Fruit fly (Drosophila melanogaster) whole organism, embryonic: ENCODE results near the gene Ykt6.

Experiments
- Aef1 ChIP-seq: fragments of 200-800 bp; sonication (Bioruptor generic); IDR thresholded peaks from 3 replicates; pipeline ENCODE4 v1.3.6; 2022; ENCODE audit warnings: missing biosample characterization, missing genetic modification characterization
- Asciz ChIP-seq: fragments of 200-800 bp; sonication (Bioruptor generic); optimal IDR thresholded peaks from 2 replicates; lab custom pipeline; 2017; ENCODE audit warnings: missing biosample characterization, mild to moderate bottlenecking, missing genetic modification characterization, missing genetic modification reagents
- Atf-2 ChIP-seq: fragments of 200-800 bp; sonication (Bioruptor generic); optimal IDR thresholded peaks from 2 replicates; lab custom pipeline; 2016; ENCODE audit warnings: missing biosample characterization, missing genetic modification characterization
- BtbVII ChIP-seq: fragments of 200-800 bp; sonication (Bioruptor generic); optimal IDR thresholded peaks from 3 replicates; lab custom pipeline; 2017; ENCODE audit warnings: missing biosample characterization, mild to moderate bottlenecking, missing genetic modification characterization
- CG10321 ChIP-seq: fragments of 200-800 bp; sonication (Bioruptor generic); IDR thresholded peaks from 2 replicates; pipeline ENCODE4 v1.3.6; 2022; ENCODE audit warnings: missing biosample characterization, missing genetic modification characterization
- CG11560 ChIP-seq: fragments of 200-800 bp; sonication (Bioruptor generic); IDR thresholded peaks from 3 replicates; pipeline ENCODE4 v1.3.6; 2022; ENCODE audit warnings: missing biosample characterization, missing genetic modification characterization
- CG12744 ChIP-seq: fragments of 200-800 bp; sonication (Bioruptor generic); optimal IDR thresholded peaks from 2 replicates; lab custom pipeline; 2016; ENCODE audit warnings: missing biosample characterization, missing genetic modification characterization
- CG13424 ChIP-seq: fragments of 200-800 bp; sonication (Bioruptor generic); optimal IDR thresholded peaks from 2 replicates; lab custom pipeline; 2019; ENCODE audit warnings: missing biosample characterization, mild to moderate bottlenecking, missing genetic modification characterization, moderate library complexity
- CG14050 ChIP-seq: fragments of 200-800 bp; sonication (Bioruptor generic); IDR thresholded peaks from 3 replicates; pipeline ENCODE4 v1.3.6; 2022; ENCODE audit warnings: missing biosample characterization, missing genetic modification characterization
- CG15269 ChIP-seq: fragments of 200-800 bp; sonication (Bioruptor generic); optimal IDR thresholded peaks from 2 replicates; lab custom pipeline; 2018; ENCODE audit warnings: missing biosample characterization, mild to moderate bottlenecking, missing genetic modification characterization, moderate library complexity
- CG1529 ChIP-seq: fragments of 200-800 bp; sonication (Bioruptor generic); optimal IDR thresholded peaks from 3 replicates; lab custom pipeline; 2018; ENCODE audit warnings: missing biosample characterization, missing genetic modification characterization
- CG15514 ChIP-seq: fragments of 200-800 bp; sonication (Bioruptor generic); optimal IDR thresholded peaks from 3 replicates; lab custom pipeline; 2017; ENCODE audit warnings: missing biosample characterization, missing genetic modification characterization, mild to moderate bottlenecking, moderate library complexity, missing genetic modification reagents
- CG16813 ChIP-seq: fragments of 200-800 bp; sonication (Bioruptor generic); IDR thresholded peaks from 3 replicates; pipeline ENCODE4 v1.3.6; 2022; ENCODE audit warnings: missing biosample characterization, missing genetic modification characterization; ENCODE audit not compliant: partially characterized antibody
- CG18599 ChIP-seq: fragments of 200-800 bp; sonication (Bioruptor generic); optimal IDR thresholded peaks from 3 replicates; lab custom pipeline; 2017; ENCODE audit warnings: missing biosample characterization, missing genetic modification characterization, mild to moderate bottlenecking, moderate library complexity, missing genetic modification reagents
- CG31365 ChIP-seq: fragments of 200-800 bp; sonication (Bioruptor generic); optimal IDR thresholded peaks from 2 replicates; lab custom pipeline; 2018; ENCODE audit warnings: missing biosample characterization, mild to moderate bottlenecking, missing genetic modification characterization
- CG3281 ChIP-seq: fragments of 200-800 bp; sonication (Bioruptor generic); optimal IDR thresholded peaks from 3 replicates; lab custom pipeline; 2017; ENCODE audit warnings: missing biosample characterization, mild to moderate bottlenecking, missing genetic modification characterization
- CG6175 ChIP-seq: fragments of 200-800 bp; sonication (Bioruptor generic); IDR thresholded peaks from 3 replicates; pipeline ENCODE4 v1.3.6; 2022; ENCODE audit warnings: missing biosample characterization, missing genetic modification characterization
- CG6683 ChIP-seq: fragments of 200-800 bp; sonication (Bioruptor generic); optimal IDR thresholded peaks from 2 replicates; lab custom pipeline; 2017; ENCODE audit warnings: missing biosample characterization, mild to moderate bottlenecking, missing genetic modification characterization, missing genetic modification reagents
- CG9797 ChIP-seq: fragments of 200-800 bp; sonication (Bioruptor generic); optimal IDR thresholded peaks from 3 replicates; lab custom pipeline; 2018; ENCODE audit warnings: missing biosample characterization, mild to moderate bottlenecking, missing genetic modification characterization
- CG9876 ChIP-seq: fragments of 200-800 bp; sonication (Bioruptor generic); optimal IDR thresholded peaks from 2 replicates; lab custom pipeline; 2016; ENCODE audit warnings: missing biosample characterization, missing genetic modification characterization
- Dad ChIP-seq: fragments of 200-800 bp; sonication (Bioruptor generic); optimal IDR thresholded peaks from 3 replicates; lab custom pipeline; 2016; ENCODE audit warnings: missing biosample characterization, missing genetic modification characterization
- ERR ChIP-seq: fragments of 200-800 bp; sonication (Bioruptor generic); optimal IDR thresholded peaks from 2 replicates; lab custom pipeline; 2016; ENCODE audit warnings: missing biosample characterization, missing genetic modification characterization
- Fer1 ChIP-seq: fragments of 200-800 bp; sonication (Bioruptor generic); optimal IDR thresholded peaks from 2 replicates; lab custom pipeline; 2017; ENCODE audit warnings: missing biosample characterization, mild to moderate bottlenecking, missing genetic modification characterization
- HLH3B ChIP-seq: fragments of 200-800 bp; sonication (Bioruptor generic); IDR thresholded peaks from 2 replicates; pipeline ENCODE4 v1.3.6; 2022; ENCODE audit warnings: missing biosample characterization, missing genetic modification characterization
- Lim3 ChIP-seq: fragments of 200-800 bp; sonication (Bioruptor generic); IDR thresholded peaks from 2 replicates; pipeline ENCODE4 v1.3.6; 2022; ENCODE audit warnings: missing biosample characterization, missing genetic modification characterization
- Meics ChIP-seq: fragments of 200-800 bp; sonication (Bioruptor generic); optimal IDR thresholded peaks from 2 replicates; lab custom pipeline; 2017; ENCODE audit warnings: missing biosample characterization, mild to moderate bottlenecking, missing genetic modification characterization
- NC2β ChIP-seq: fragments of 200-800 bp; sonication (Bioruptor generic); optimal IDR thresholded peaks from 2 replicates; lab custom pipeline; 2016; ENCODE audit warnings: missing biosample characterization, missing genetic modification characterization
- NfI ChIP-seq: fragments of 200-800 bp; sonication (Bioruptor generic); optimal IDR thresholded peaks from 3 replicates; lab custom pipeline; 2018; ENCODE audit warnings: missing biosample characterization, mild to moderate bottlenecking, missing genetic modification characterization, moderate library complexity
- Oli ChIP-seq: fragments of 200-800 bp; sonication (Bioruptor generic); optimal IDR thresholded peaks from 2 replicates; lab custom pipeline; 2018; ENCODE audit warnings: missing biosample characterization, mild to moderate bottlenecking, missing genetic modification characterization, moderate library complexity
- Pdp1 ChIP-seq, 2 experiments: fragments of 200-800 bp; sonication (Bioruptor generic); optimal IDR thresholded peaks; 3 replicates each; lab custom pipeline; 2016; ENCODE audit warnings: missing biosample characterization in 2 of 2, missing genetic modification characterization in 2 of 2, mild to moderate bottlenecking in 1 of 2, moderate library complexity in 1 of 2
- YL-1 ChIP-seq: fragments of 200-800 bp; sonication (Bioruptor generic); optimal IDR thresholded peaks from 3 replicates; lab custom pipeline; 2017; ENCODE audit warnings: missing biosample characterization, mild to moderate bottlenecking, missing genetic modification characterization
- br ChIP-seq: fragments of >200 bp; optimal IDR thresholded peaks from 2 replicates; lab custom pipeline; 2017
- cg ChIP-seq: fragments of 200-800 bp; sonication (Bioruptor generic); optimal IDR thresholded peaks from 3 replicates; lab custom pipeline; 2019; ENCODE audit warnings: missing biosample characterization, mild to moderate bottlenecking, missing genetic modification characterization, moderate library complexity
- chif ChIP-seq, 2 experiments: fragments of 200-800 bp; sonication (Bioruptor generic); optimal IDR thresholded peaks; 3 replicates each; lab custom pipeline; 2016; ENCODE audit warnings: missing biosample characterization in 2 of 2, missing genetic modification characterization in 2 of 2
- disco-r ChIP-seq: fragments of 200-800 bp; sonication (Bioruptor generic); optimal IDR thresholded peaks from 2 replicates; lab custom pipeline; 2016; ENCODE audit warnings: missing biosample characterization, missing genetic modification characterization
- dm ChIP-seq: fragments of 200-800 bp; sonication (Bioruptor generic); optimal IDR thresholded peaks from 3 replicates; lab custom pipeline; 2016; ENCODE audit warnings: missing biosample characterization, missing genetic modification characterization
- gro ChIP-seq: fragments of 200-800 bp; sonication (Bioruptor generic); optimal IDR thresholded peaks from 2 replicates; lab custom pipeline; 2016; ENCODE audit warnings: missing biosample characterization, missing genetic modification characterization
- gsb-n ChIP-seq: fragments of 200-800 bp; sonication (Bioruptor generic); optimal IDR thresholded peaks from 3 replicates; lab custom pipeline; 2018; ENCODE audit warnings: missing biosample characterization, mild to moderate bottlenecking, missing genetic modification characterization
- hbn ChIP-seq: fragments of 200-800 bp; sonication (Bioruptor generic); IDR thresholded peaks from 2 replicates; pipeline ENCODE4 v1.3.6; 2022; ENCODE audit warnings: missing biosample characterization, missing genetic modification characterization; ENCODE audit not compliant: partially characterized antibody
- jing ChIP-seq: fragments of 200-800 bp; sonication (Bioruptor generic); optimal IDR thresholded peaks from 2 replicates; lab custom pipeline; 2018; ENCODE audit warnings: missing biosample characterization, mild to moderate bottlenecking, missing genetic modification characterization
- kah ChIP-seq: fragments of 200-800 bp; sonication (Bioruptor generic); optimal IDR thresholded peaks from 2 replicates; lab custom pipeline; 2018; ENCODE audit warnings: missing biosample characterization, mild to moderate bottlenecking, missing genetic modification characterization
- kay ChIP-seq: fragments of 200-800 bp; sonication (Bioruptor generic); optimal IDR thresholded peaks from 2 replicates; lab custom pipeline; 2016; ENCODE audit warnings: missing biosample characterization, missing genetic modification characterization
- luna ChIP-seq: fragments of 200-800 bp; sonication (Bioruptor generic); optimal IDR thresholded peaks from 2 replicates; lab custom pipeline; 2016; ENCODE audit warnings: missing biosample characterization, missing genetic modification characterization
- psq ChIP-seq: fragments of 200-800 bp; sonication (Bioruptor generic); optimal IDR thresholded peaks from 2 replicates; lab custom pipeline; 2017; ENCODE audit warnings: missing biosample characterization, missing genetic modification characterization
- pum ChIP-seq: fragments of 200-800 bp; sonication (Bioruptor generic); optimal IDR thresholded peaks from 2 replicates; lab custom pipeline; 2016; ENCODE audit warnings: missing biosample characterization, missing genetic modification characterization
- salm ChIP-seq: fragments of 200-800 bp; sonication (Bioruptor generic); optimal IDR thresholded peaks from 2 replicates; lab custom pipeline; 2018; ENCODE audit warnings: missing biosample characterization, mild to moderate bottlenecking, missing genetic modification characterization
- sug ChIP-seq: fragments of 200-800 bp; optimal IDR thresholded peaks from 2 replicates; lab custom pipeline; 2019; ENCODE audit warnings: missing biosample characterization, mild to moderate bottlenecking, missing genetic modification characterization, moderate library complexity
- usp ChIP-seq: fragments of >200 bp; optimal IDR thresholded peaks from 2 replicates; lab custom pipeline; 2017; ENCODE audit warnings: missing biosample characterization, missing genetic modification characterization
- yki ChIP-seq: fragments of >200 bp; optimal IDR thresholded peaks from 3 replicates; lab custom pipeline; 2018

The Ykt6 gene

DNA sequence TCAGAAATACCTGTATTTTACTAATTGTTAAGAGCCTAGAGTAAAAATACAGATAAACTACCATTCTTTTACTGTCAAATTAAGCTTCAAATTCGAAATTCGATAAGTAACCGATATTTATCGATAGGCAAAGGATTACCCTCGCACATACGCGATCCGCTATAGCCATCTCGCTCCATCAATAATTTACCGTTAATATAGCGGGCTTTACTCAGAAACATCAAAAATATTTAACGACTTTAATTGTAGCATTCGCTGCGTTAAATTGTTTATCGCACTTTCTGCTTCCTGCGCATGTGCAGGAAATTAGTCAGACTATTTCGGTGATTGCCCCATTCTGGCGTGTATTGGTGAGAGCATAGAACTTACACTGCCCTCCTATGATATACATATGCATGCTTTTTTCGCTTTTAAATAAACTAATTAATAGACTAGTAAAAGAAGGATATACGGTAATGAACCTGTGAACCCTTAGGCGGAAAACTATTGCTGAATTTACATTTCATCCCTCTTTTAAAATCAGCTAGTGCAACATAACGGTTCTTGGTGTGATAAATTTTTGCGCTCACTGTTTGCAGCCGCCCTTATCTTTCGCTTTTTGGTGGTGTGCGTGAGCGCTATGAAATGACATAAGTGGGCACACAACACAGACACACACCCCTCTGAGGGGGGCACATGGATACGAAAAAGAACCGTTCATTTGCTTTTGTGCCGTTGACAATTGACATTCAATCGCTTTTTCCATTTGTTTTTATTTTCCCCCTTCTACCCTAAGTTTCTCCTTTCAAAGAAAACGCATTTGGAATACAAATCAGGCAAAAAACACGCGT lies 11.8 kb upstream of the Ykt6 start, which contains the start of the genes dpr14 and spidey (continued):
- TF ChIP-seq hbn (GFP tag; lab: Robert Waterston, UW): no peak
- TF ChIP-seq luna (GFP tag; lab: Kevin White, UChicago): peak; percentile 56
- TF ChIP-seq CG9876 (GFP tag; lab: Kevin White, UChicago): peak; percentile 73
- TF ChIP-seq CG18599: peak; percentile 97
- peak; percentile 88 for TF ChIP-seq YL-1
- peak; percentile 77 for TF ChIP-seq ERR (GFP tag; lab: Kevin White, UChicago)
- TF ChIP-seq kay (GFP tag; lab: Kevin White, UChicago): peak; percentile 71
- TF ChIP-seq gsb-n (tag; lab: Kevin White, UChicago): peak; percentile 87
- peak; percentile 49 for TF ChIP-seq psq (GFP tag; lab: Kevin White, UChicago)
- peak; percentile 95 for TF ChIP-seq sug (tag; lab: Kevin White, UChicago)
- TF ChIP-seq br (lab: Kevin White, UChicago): no peak
- no peak; the same call in 1 of the 2 replicates for TF ChIP-seq CG10321 (GFP tag; lab: Robert Waterston, UW)
- TF ChIP-seq salm (tag; lab: Kevin White, UChicago): peak; percentile 80
- TF ChIP-seq NfI: peak; percentile 91
- peak; percentile 83 for TF ChIP-seq NC2β
- TF ChIP-seq Oli: peak; percentile 92
- peak; percentile 85 for TF ChIP-seq CG6683 (GFP tag; lab: Kevin White, UChicago)
- no peak for TF ChIP-seq usp (GFP tag; lab: Kevin White, UChicago)
- peak; percentile 90 for TF ChIP-seq Aef1
- TF ChIP-seq Asciz: peak; percentile 77
- TF ChIP-seq CG16813: peak; percentile 51; the same call in 1 of the 3 replicates
- TF ChIP-seq Dad (GFP tag; lab: Kevin White, UChicago): peak; percentile 79
- peak; percentile 22 for TF ChIP-seq CG9797 (GFP tag; lab: Kevin White, UChicago)
- TF ChIP-seq gro (GFP tag; lab: Kevin White, UChicago): peak; percentile 92
- TF ChIP-seq CG12744 (GFP tag; lab: Kevin White, UChicago): peak; percentile 71
- TF ChIP-seq Pdp1 (GFP tag; optimal IDR thresholded peaks at IDR 0.05; lab: Kevin White, UChicago): peak; percentile 88 to 98
- peak; percentile 80 for TF ChIP-seq CG31365 (tag; lab: Kevin White, UChicago)
- TF ChIP-seq CG6175 (GFP tag; lab: Robert Waterston, UW): peak; percentile 80
- TF ChIP-seq Meics: peak; percentile 94
- TF ChIP-seq kah: peak; percentile 69
- TF ChIP-seq Atf-2 (GFP tag; lab: Kevin White, UChicago): peak; percentile 83
- peak; percentile 89 for TF ChIP-seq HLH3B (GFP tag; lab: Robert Waterston, UW)
- peak; percentile 82 for TF ChIP-seq pum (GFP tag; lab: Kevin White, UChicago)
- peak; percentile 81 for TF ChIP-seq CG14050 (GFP tag; lab: Robert Waterston, UW)
- TF ChIP-seq chif (GFP tag; optimal IDR thresholded peaks at IDR 0.05; lab: Kevin White, UChicago): peak; percentile 80 to 87
- TF ChIP-seq CG3281 (GFP tag; lab: Kevin White, UChicago): peak; percentile 92
- peak; percentile 92 for TF ChIP-seq CG13424 (tag; lab: Kevin White, UChicago)
- peak; percentile 79; the same call in 2 of the 3 replicates for TF ChIP-seq CG11560 (tag; lab: Robert Waterston, UW)
- TF ChIP-seq disco-r (GFP tag; lab: Kevin White, UChicago): peak; percentile 71
- TF ChIP-seq jing: no peak
- TF ChIP-seq Fer1 (GFP tag; lab: Kevin White, UChicago): peak; percentile 95
- TF ChIP-seq yki (lab: Kevin White, UChicago): no peak
- peak; percentile 91 for TF ChIP-seq BtbVII (GFP tag; lab: Kevin White, UChicago)
- TF ChIP-seq CG15514 (GFP tag; lab: Kevin White, UChicago): peak; percentile 84
- TF ChIP-seq CG15269 (tag; lab: Kevin White, UChicago): peak; percentile 94
- peak; percentile 35; the same call in 1 of the 2 replicates for TF ChIP-seq Lim3 (GFP tag; lab: Robert Waterston, UW)
- peak; percentile 77 for TF ChIP-seq CG1529 (GFP tag; lab: Kevin White, UChicago)
- TF ChIP-seq dm: peak; percentile 74
- peak; percentile 94 for TF ChIP-seq cg (GFP tag; lab: Kevin White, UChicago)
